Fruit fly (Drosophila melanogaster): ENCODE results near the gene Mst36Fa.

Mst36Fa gene

dm6 chr2L:18626987-18627386 lies 49.8 kb downstream of the Mst36Fa start (continued):
- TF ChIP-seq hkb (optimal IDR thresholded peaks at IDR 0.05) (no peak), hkb (GFP tag; IDR thresholded peaks at IDR 0.05) (peak; percentile 79), CG12659 (GFP tag; optimal IDR thresholded peaks at IDR 0.05) (peak; percentile 86), corto (GFP tag; optimal IDR thresholded peaks at IDR 0.05) (peak; percentile 47), CG10321 (GFP tag; IDR thresholded peaks at IDR 0.05) (0 out of 2 replicates have a peak, but pooled peaks have one; percentile 27), unc-4 (GFP tag; IDR thresholded peaks at IDR 0.05; ENCODE audit: partially characterized antibody) (no peak), ssp (GFP tag; IDR thresholded peaks at IDR 0.05) (no peak), CG8388 (GFP tag; optimal IDR thresholded peaks at IDR 0.05) (peak; percentile 47), CG2678 (tag; optimal IDR thresholded peaks at IDR 0.05) (peak; percentile 87), sisA (GFP tag; IDR thresholded peaks at IDR 0.05) (no peak), danr (GFP tag; IDR thresholded peaks at IDR 0.05) (peak; percentile 43; the same call in 1 of the 2 replicates), CG10565 (GFP tag; optimal IDR thresholded peaks at IDR 0.05) (no peak), run (tag; optimal IDR thresholded peaks at IDR 0.05) (peak; percentile 84), Elba2 (GFP tag; optimal IDR thresholded peaks at IDR 0.05) (no peak), pros (GFP tag; optimal IDR thresholded peaks at IDR 0.05) (no peak), CG2712 (tag; optimal IDR thresholded peaks at IDR 0.05) (peak; percentile 57), CG17385 (GFP tag; optimal IDR thresholded peaks at IDR 0.05) (peak; percentile 74), Dbx (GFP tag; IDR thresholded peaks at IDR 0.05) (peak; percentile 81; the same call in 2 of the 3 replicates), nau (GFP tag; optimal IDR thresholded peaks at IDR 0.05) (peak; percentile 94), NfI (GFP tag; optimal IDR thresholded peaks at IDR 0.05) (peak; percentile 57), CG4617 (GFP tag; optimal IDR thresholded peaks at IDR 0.05; ENCODE audit: borderline replicate concordance) (no peak), CG13424 (tag; optimal IDR thresholded peaks at IDR 0.05) (peak; percentile 70), seq (GFP tag; IDR thresholded peaks at IDR 0.05) (peak; percentile 81; the same call in 1 of the 2 replicates), CG7271 (tag; optimal IDR thresholded peaks at IDR 0.05) (peak; percentile 63), stc (GFP tag; IDR thresholded peaks at IDR 0.05) (peak; percentile 52; the same call in 1 of the 2 replicates), CG18011 (GFP tag; optimal IDR thresholded peaks at IDR 0.05) (peak; percentile 76), sob (GFP tag; IDR thresholded peaks at IDR 0.05) (peak; percentile 87), prd (optimal IDR thresholded peaks at IDR 0.05) (no peak), prd (GFP tag; IDR thresholded peaks at IDR 0.05) (peak; percentile 47; the same call in 2 of the 3 replicates), Xbp1 (GFP tag; optimal IDR thresholded peaks at IDR 0.05) (no peak), trem (tag; optimal IDR thresholded peaks at IDR 0.05) (peak; percentile 15), br (optimal IDR thresholded peaks at IDR 0.05) (no peak), CG10147 (GFP tag; optimal IDR thresholded peaks at IDR 0.05) (peak; percentile 71), jumu (GFP tag; optimal IDR thresholded peaks at IDR 0.05) (peak; percentile 46), ac (GFP tag; optimal IDR thresholded peaks at IDR 0.05) (peak; percentile 69), CG14860 (GFP tag; IDR thresholded peaks at IDR 0.05; ENCODE audit: partially characterized antibody) (no peak), CG14667 (GFP tag; IDR thresholded peaks at IDR 0.05) (no peak), CG31365 (tag; optimal IDR thresholded peaks at IDR 0.05) (peak; percentile 65), CG9437 (GFP tag; optimal IDR thresholded peaks at IDR 0.05) (no peak), CG4328 (GFP tag; optimal IDR thresholded peaks at IDR 0.05) (peak; percentile 56), CG13624 (GFP tag; optimal IDR thresholded peaks at IDR 0.05) (peak; percentile 78), CG13123 (GFP tag; optimal IDR thresholded peaks at IDR 0.05) (peak; percentile 81), gem (tag; optimal IDR thresholded peaks at IDR 0.05) (peak; percentile 83), pfk (GFP tag; optimal IDR thresholded peaks at IDR 0.05) (no peak), CG31224 (GFP tag; IDR thresholded peaks at IDR 0.05) (peak; percentile 50; the same call in 1 of the 2 replicates), Ets97D (GFP tag; optimal IDR thresholded peaks at IDR 0.05) (peak; percentile 51), CG16779 (GFP tag; IDR thresholded peaks at IDR 0.05) (peak; percentile 37; the same call in 1 of the 2 replicates), Jarid2 (GFP tag; optimal IDR thresholded peaks at IDR 0.05) (peak; percentile 64), wdn (GFP tag; IDR thresholded peaks at IDR 0.05) (peak; percentile 59; the same call in 1 of the 2 replicates), sens (GFP tag) (peak; percentile 99), scrt (GFP tag; optimal IDR thresholded peaks at IDR 0.05) (peak; percentile 78)

Data from whole organism, embryonic.